Worm (Caenorhabditis elegans): ENCODE data around the gene C24A3.4.

- TF ChIP-seq W03F9.2 (tag; optimal IDR thresholded peaks at IDR 0.05) (no peak), dao-5 (tag; optimal IDR thresholded peaks at IDR 0.05) (no peak)
Observed at ce11 chrX:8963469-8963868, 28.7 kb upstream of the C24A3.4 start.

Measured in whole organism, L4/young adult.